Fruit fly (Drosophila melanogaster): ENCODE data around the gene santa-maria.

santa-maria gene

DNA sequence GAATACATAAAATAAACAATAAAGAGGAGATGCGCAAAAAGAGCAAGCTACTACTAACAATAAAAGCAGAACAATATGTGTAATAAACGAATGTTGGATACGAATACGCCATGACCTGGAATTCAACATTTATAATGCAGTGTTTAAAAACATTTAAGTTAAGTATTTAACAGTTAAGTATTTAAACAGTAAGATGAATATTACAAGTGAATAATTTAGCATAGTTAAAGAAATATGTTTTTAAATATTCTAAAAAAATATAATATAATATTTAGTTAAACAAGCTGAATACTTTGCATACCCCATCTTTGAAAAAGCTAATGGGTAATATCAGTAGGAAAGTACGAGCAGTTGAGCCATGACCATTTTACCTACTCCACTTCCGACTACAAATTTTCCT is 41.5 kb upstream of the santa-maria start (continued):
- no peak for TF ChIP-seq otp (GFP tag; IDR thresholded peaks at IDR 0.05)
- no peak for TF ChIP-seq Mad (GFP tag; optimal IDR thresholded peaks at IDR 0.05)
- TF ChIP-seq Tbp (GFP tag; optimal IDR thresholded peaks at IDR 0.05): no peak
- TF ChIP-seq nau (GFP tag; optimal IDR thresholded peaks at IDR 0.05): no peak
- peak; percentile 39; the same call in 1 of the 2 replicates for TF ChIP-seq slbo (GFP tag; IDR thresholded peaks at IDR 0.05)
- TF ChIP-seq H15 (GFP tag; IDR thresholded peaks at IDR 0.05): no peak
- TF ChIP-seq CG11504 (tag; optimal IDR thresholded peaks at IDR 0.05): peak; percentile 41
- no peak for TF ChIP-seq CG7372 (GFP tag; IDR thresholded peaks at IDR 0.05)
- no peak for TF ChIP-seq CG8765 (GFP tag; IDR thresholded peaks at IDR 0.05)
- no peak for TF ChIP-seq Dref (GFP tag; IDR thresholded peaks at IDR 0.05)
- no peak for TF ChIP-seq CG8478 (optimal IDR thresholded peaks at IDR 0.05)
- TF ChIP-seq CG30431 (GFP tag; optimal IDR thresholded peaks at IDR 0.05): no peak
- TF ChIP-seq CG9797 (GFP tag; optimal IDR thresholded peaks at IDR 0.05): no peak
- 0 out of 2 replicates have a peak, but pooled peaks have one; percentile 25 for TF ChIP-seq Rfx (GFP tag; IDR thresholded peaks at IDR 0.05)
- TF ChIP-seq tap (tag; optimal IDR thresholded peaks at IDR 0.05): no peak
- no peak for TF ChIP-seq CG10543 (GFP tag; optimal IDR thresholded peaks at IDR 0.05)
- TF ChIP-seq Camta (GFP tag; optimal IDR thresholded peaks at IDR 0.05): no peak
- TF ChIP-seq PHDP (tag; optimal IDR thresholded peaks at IDR 0.05): peak; percentile 27
- peak; percentile 20 for TF ChIP-seq CG12391 (tag; optimal IDR thresholded peaks at IDR 0.05)
- TF ChIP-seq dmrt99B (tag; optimal IDR thresholded peaks at IDR 0.05): peak; percentile 51
- TF ChIP-seq Oli (tag; optimal IDR thresholded peaks at IDR 0.05): peak; percentile 36
- peak; percentile 36 for TF ChIP-seq lab (GFP tag; optimal IDR thresholded peaks at IDR 0.05)
- no peak for TF ChIP-seq gcm2 (GFP tag; optimal IDR thresholded peaks at IDR 0.05)

DNA sequence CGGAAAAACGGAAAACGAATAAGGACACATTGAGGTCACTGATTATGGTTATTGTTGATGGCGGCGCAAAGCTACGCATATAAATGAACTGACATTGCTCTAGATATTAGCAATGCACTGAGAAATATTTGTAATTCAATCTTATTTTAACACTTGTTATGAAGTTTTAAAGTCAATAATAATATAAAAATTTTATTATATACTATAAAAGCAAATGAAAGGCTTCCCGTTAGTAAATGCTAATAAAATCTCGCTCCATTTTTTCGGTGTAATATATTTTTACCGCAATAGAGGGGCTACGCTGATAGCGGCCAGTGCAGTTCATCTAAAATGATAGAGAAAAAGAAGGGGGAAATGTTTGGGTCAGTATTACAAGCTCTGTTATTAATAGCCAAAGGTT is 40.9 kb upstream of the santa-maria start:
- TF ChIP-seq lola (GFP tag; optimal IDR thresholded peaks at IDR 0.05): peak in 1 of 3 experiments; percentile 16
- TF ChIP-seq CG11560 (tag; IDR thresholded peaks at IDR 0.05): 0 out of 3 replicates have a peak, but pooled peaks have one; percentile 27
- TF ChIP-seq fru (optimal IDR thresholded peaks at IDR 0.05): no peak
- no peak for TF ChIP-seq Doc3 (GFP tag; IDR thresholded peaks at IDR 0.05; ENCODE audit: partially characterized antibody)
- TF ChIP-seq Lpt (GFP tag; optimal IDR thresholded peaks at IDR 0.05): no peak
- no peak for TF ChIP-seq HLH54F (GFP tag; optimal IDR thresholded peaks at IDR 0.05)
- TF ChIP-seq CG8388 (GFP tag; optimal IDR thresholded peaks at IDR 0.05): peak; percentile 57
- TF ChIP-seq CG1602 (GFP tag; optimal IDR thresholded peaks at IDR 0.05): peak; percentile 0
- no peak for TF ChIP-seq jigr1 (GFP tag; IDR thresholded peaks at IDR 0.05)
- no peak for TF ChIP-seq CG34376 (GFP tag; optimal IDR thresholded peaks at IDR 0.05)
- peak; percentile 10 for TF ChIP-seq CG1529 (GFP tag; optimal IDR thresholded peaks at IDR 0.05)
- peak; percentile 36; the same call in 1 of the 2 replicates for TF ChIP-seq ssp (GFP tag; IDR thresholded peaks at IDR 0.05)
- no peak for TF ChIP-seq twi (tag; optimal IDR thresholded peaks at IDR 0.05)
- TF ChIP-seq CG12071 (GFP tag; optimal IDR thresholded peaks at IDR 0.05): no peak
- peak; percentile 72 for TF ChIP-seq CG15269 (tag; optimal IDR thresholded peaks at IDR 0.05)
- no peak for TF ChIP-seq CG11085 (GFP tag; IDR thresholded peaks at IDR 0.05)
- TF ChIP-seq nerfin-1 (tag; optimal IDR thresholded peaks at IDR 0.05): peak; percentile 7
- peak; percentile 30 for TF ChIP-seq CG12659 (GFP tag; optimal IDR thresholded peaks at IDR 0.05)
- peak; percentile 43; the same call in 1 of the 2 replicates for TF ChIP-seq CG31224 (GFP tag; IDR thresholded peaks at IDR 0.05)
- TF ChIP-seq CG2129 (GFP tag; IDR thresholded peaks at IDR 0.05; ENCODE audit: partially characterized antibody): no peak
- TF ChIP-seq Oli (tag; optimal IDR thresholded peaks at IDR 0.05): peak; percentile 72
- TF ChIP-seq CG12391 (tag; optimal IDR thresholded peaks at IDR 0.05): peak; percentile 62
- peak; percentile 65 for TF ChIP-seq CG13424 (tag; optimal IDR thresholded peaks at IDR 0.05)
- no peak for TF ChIP-seq toy (GFP tag; IDR thresholded peaks at IDR 0.05)
- TF ChIP-seq CG7786 (GFP tag; optimal IDR thresholded peaks at IDR 0.05): no peak
- no peak; the same call in 1 of the 3 replicates for TF ChIP-seq so (GFP tag; IDR thresholded peaks at IDR 0.05)
- peak; percentile 53 for TF ChIP-seq CG8924 (tag; optimal IDR thresholded peaks at IDR 0.05)
- no peak for TF ChIP-seq CG14860 (GFP tag; IDR thresholded peaks at IDR 0.05; ENCODE audit: partially characterized antibody)
- peak; percentile 72 for TF ChIP-seq E2f1 (GFP tag; IDR thresholded peaks at IDR 0.05)
- TF ChIP-seq Doc2 (GFP tag; IDR thresholded peaks at IDR 0.05): no peak
- no peak for TF ChIP-seq CG13287 (GFP tag; IDR thresholded peaks at IDR 0.05; ENCODE audit: partially characterized antibody)
